Worm (Caenorhabditis elegans) whole organism, midembryonic: Measurements from ENCODE around the gene cyp-42A1.

Source experiments
- T22C8.4 ChIP-seq: fragments of 200-800 bp; sonication (Bioruptor generic); IDR thresholded peaks from 2 replicates; pipeline ENCODE4 v1.3.6; 2022; ENCODE audit warnings: missing genetic modification characterization, missing compliant biosample characterization
- cog-1 ChIP-seq: sonication (generic microtip); optimal IDR thresholded peaks from 2 replicates; lab custom pipeline; 2016; ENCODE audit warnings: missing genetic modification characterization, missing compliant biosample characterization
- flt-1 ChIP-seq: fragments of 200-800 bp; sonication (Bioruptor generic); IDR thresholded peaks from 2 replicates; pipeline ENCODE4 v1.3.6; 2022; ENCODE audit warnings: missing genetic modification characterization, missing compliant biosample characterization
- klf-2 ChIP-seq: fragments of 200-800 bp; sonication (Bioruptor generic); conservative IDR thresholded peaks from 2 replicates; pipeline ENCODE4 v1.3.6; 2022; ENCODE audit warnings: missing genetic modification reagents, missing genetic modification characterization, missing compliant biosample characterization
- med-1 ChIP-seq: sonication (generic microtip); optimal IDR thresholded peaks from 2 replicates; lab custom pipeline; 2017; ENCODE audit warnings: missing genetic modification characterization, mild to moderate bottlenecking, missing compliant biosample characterization, antibody characterized with exemption, missing genetic modification reagents; ENCODE audit not compliant: insufficient read depth
- ref-1 ChIP-seq: fragments of 200-800 bp; sonication (Bioruptor generic); conservative IDR thresholded peaks from 2 replicates; pipeline ENCODE4 v1.3.6; 2022; ENCODE audit warnings: missing genetic modification reagents, missing genetic modification characterization, missing compliant biosample characterization
- tab-1 ChIP-seq: fragments of 200-800 bp; sonication (Bioruptor generic); IDR thresholded peaks from 2 replicates; pipeline ENCODE4 v1.3.6; 2022; ENCODE audit warnings: missing genetic modification characterization, missing compliant biosample characterization
- ztf-23 ChIP-seq: fragments of 200-800 bp; sonication (Bioruptor generic); IDR thresholded peaks from 2 replicates; pipeline ENCODE4 v1.3.6; 2022; ENCODE audit warnings: missing genetic modification reagents, missing genetic modification characterization, missing compliant biosample characterization
- ztf-29 ChIP-seq: fragments of 200-800 bp; sonication (Bioruptor generic); IDR thresholded peaks from 2 replicates; pipeline ENCODE4 v1.3.6; 2022; ENCODE audit warnings: missing genetic modification reagents, missing genetic modification characterization, missing compliant biosample characterization

cyp-42A1 gene

DNA sequence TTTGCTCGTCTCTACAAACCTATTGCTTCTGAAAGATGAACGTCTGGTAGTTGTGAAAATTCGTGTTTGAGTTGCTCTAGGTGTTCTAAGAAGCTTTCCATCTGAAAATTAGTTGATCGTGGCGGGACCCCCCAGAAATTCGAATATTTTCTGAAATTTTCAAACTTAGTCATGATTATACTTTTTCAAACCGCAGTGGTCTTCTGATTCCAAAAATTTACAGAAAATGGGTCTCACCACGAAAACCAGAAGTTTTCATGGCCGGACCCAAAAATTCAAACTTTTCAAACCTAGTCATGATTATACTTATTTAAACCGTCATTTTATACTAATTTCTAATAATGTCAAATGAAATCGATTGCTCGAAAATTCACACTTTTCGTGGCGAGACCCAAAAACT lies 48.2 kb downstream of the cyp-42A1 start, which contains the start of gene ztf-20:
ztf-20 (minus strand) TSS at position 101 of the 400 bp plus-strand sequence.
- TF ChIP-seq tab-1 (GFP tag; lab: Robert Waterston, UW), result no peak
- TF ChIP-seq cog-1, result no peak
- TF ChIP-seq ztf-29 (GFP tag; lab: Robert Waterston, UW), result no peak
- TF ChIP-seq flt-1 (GFP tag; lab: Robert Waterston, UW), result no peak
- no peak for TF ChIP-seq ref-1 (GFP tag; lab: Robert Waterston, UW)
- TF ChIP-seq med-1 (GFP tag; lab: Kevin White, UChicago), result no peak
- TF ChIP-seq ztf-23, result no peak
- no peak for TF ChIP-seq klf-2 (GFP tag; lab: Robert Waterston, UW)
- TF ChIP-seq T22C8.4 (GFP tag; lab: Robert Waterston, UW), result no peak

DNA sequence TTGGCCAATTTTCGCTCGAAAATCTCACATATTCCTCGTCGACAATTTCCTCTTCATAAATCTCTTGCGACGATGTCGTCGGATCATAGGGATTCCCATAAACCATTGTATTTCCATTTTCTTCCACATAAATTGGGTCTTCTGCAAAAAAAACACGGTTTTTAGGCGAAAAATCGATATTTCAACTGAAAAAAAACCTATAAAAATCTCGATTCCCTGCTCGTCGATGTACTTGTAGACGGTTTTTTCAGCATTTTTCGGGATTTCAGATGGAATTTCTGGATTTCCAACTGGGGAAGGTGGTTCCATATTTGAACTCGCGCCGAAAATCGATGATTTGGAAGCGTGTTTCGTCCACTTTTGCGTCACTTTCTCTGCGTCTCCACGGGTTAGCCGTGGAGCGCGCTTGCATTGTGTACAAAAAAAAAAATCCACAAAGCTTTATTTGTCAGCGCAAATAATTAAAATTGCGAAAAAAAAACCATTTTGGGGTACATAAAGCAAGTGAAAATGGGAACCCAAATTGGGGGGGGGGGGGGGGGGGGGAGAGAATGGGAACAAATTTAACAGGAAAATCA lies 55.7 kb downstream of the cyp-42A1 start, which contains the start of gene Y39B6A.43:
Y39B6A.43 (minus strand) TSS at position 351 of the 578 bp plus-strand sequence.
- TF ChIP-seq flt-1 (GFP tag; lab: Robert Waterston, UW) (peak; percentile 88), ztf-29 (GFP tag; lab: Robert Waterston, UW) (no peak), ref-1 (GFP tag; lab: Robert Waterston, UW) (no peak), tab-1 (GFP tag; lab: Robert Waterston, UW) (0 out of 2 replicates have a peak, but pooled peaks have one; percentile 62), cog-1 (peak; percentile 84), klf-2 (GFP tag; lab: Robert Waterston, UW) (0 out of 2 replicates have a peak, but pooled peaks have one; percentile 17), ztf-23 (peak; percentile 83), T22C8.4 (GFP tag; lab: Robert Waterston, UW) (peak; percentile 54), med-1 (GFP tag; lab: Kevin White, UChicago) (no peak)
